Worm (Caenorhabditis elegans) whole organism, L2 larva: ENCODE data around the gene srsy-2.

Source experiments
- peb-1 ChIP-seq: fragments of 150-350 bp; optimal IDR thresholded peaks from 2 replicates; lab custom pipeline; 2014; ENCODE audit warnings: missing biosample characterization, missing genetic modification characterization
- skn-1 ChIP-seq: sonication (generic microtip); optimal IDR thresholded peaks from 2 replicates; lab custom pipeline; 2017; ENCODE audit warnings: missing biosample characterization, missing genetic modification characterization
- snpc-4 ChIP-seq: fragments of 150-350 bp; optimal IDR thresholded peaks from 2 replicates; lab custom pipeline; 2014; ENCODE audit warnings: missing biosample characterization, missing genetic modification characterization

- no peak for TF ChIP-seq skn-1
- TF ChIP-seq peb-1 (tag; lab: Kevin White, UChicago) = no peak
- no peak for TF ChIP-seq snpc-4 (tag; lab: Kevin White, UChicago)
These were observed 30.0 kb downstream of the srsy-2 start, which contains the start of the genes rbmx-2 and C30B5.2 for ce11 chrII:6196875-6197274.
